Fruit fly (Drosophila melanogaster) whole organism: ENCODE data around the gene Vps4.

Source experiments
- CG8478 ChIP-seq: fragments of >200 bp; optimal IDR thresholded peaks from 2 replicates; lab custom pipeline; 2018; ENCODE audit warnings: inconsistent platforms
- pan ChIP-seq: fragments of >200 bp; optimal IDR thresholded peaks from 2 replicates; lab custom pipeline; 2017
- psq ChIP-seq: fragments of >200 bp; optimal IDR thresholded peaks from 2 replicates; lab custom pipeline; 2017
- usp ChIP-seq: fragments of >200 bp; optimal IDR thresholded peaks from 2 replicates; lab custom pipeline; 2017; ENCODE audit warnings: missing biosample characterization, missing genetic modification characterization, mixed read lengths

dm6 chrX:17912514-17912913, 5.0 kb downstream of the Vps4 start:
- TF ChIP-seq pan (lab: Kevin White, UChicago) = no peak
- no peak for TF ChIP-seq psq (lab: Kevin White, UChicago)
- TF ChIP-seq usp = no peak
- TF ChIP-seq CG8478 (lab: Kevin White, UChicago) = no peak
